Fruit fly (Drosophila melanogaster) whole organism, embryonic: ENCODE measurements around the gene cno.

Source experiments
- Ada2b ChIP-seq: fragments of 200-800 bp; sonication (Bioruptor generic); IDR thresholded peaks from 2 replicates; pipeline ENCODE4 v1.3.6; 2022; ENCODE audit warnings: missing biosample characterization, missing genetic modification characterization
- B-H2 ChIP-seq: fragments of 200-800 bp; sonication (Bioruptor generic); optimal IDR thresholded peaks from 2 replicates; lab custom pipeline; 2018; ENCODE audit warnings: missing biosample characterization, mild to moderate bottlenecking, missing genetic modification characterization
- Bdp1 ChIP-seq: fragments of 200-800 bp; sonication (Bioruptor generic); optimal IDR thresholded peaks from 3 replicates; lab custom pipeline; 2016; ENCODE audit warnings: missing biosample characterization, missing genetic modification characterization
- CG10209 ChIP-seq: fragments of 200-800 bp; sonication (Bioruptor generic); optimal IDR thresholded peaks from 3 replicates; lab custom pipeline; 2017; ENCODE audit warnings: missing biosample characterization, mild to moderate bottlenecking, missing genetic modification characterization, missing genetic modification reagents
- CG11456 ChIP-seq: fragments of 200-800 bp; sonication (Bioruptor generic); IDR thresholded peaks from 3 replicates; pipeline ENCODE4 v1.3.6; 2022; ENCODE audit warnings: missing biosample characterization, missing genetic modification characterization
- CG11560 ChIP-seq: fragments of 200-800 bp; sonication (Bioruptor generic); IDR thresholded peaks from 3 replicates; pipeline ENCODE4 v1.3.6; 2022; ENCODE audit warnings: missing biosample characterization, missing genetic modification characterization
- CG12299 ChIP-seq: fragments of 200-800 bp; sonication (Bioruptor generic); optimal IDR thresholded peaks from 2 replicates; lab custom pipeline; 2018; ENCODE audit warnings: missing biosample characterization, mild to moderate bottlenecking, missing genetic modification characterization
- CG12942 ChIP-seq: fragments of 200-800 bp; sonication (Bioruptor generic); optimal IDR thresholded peaks from 3 replicates; lab custom pipeline; 2016; ENCODE audit warnings: missing biosample characterization, missing genetic modification characterization
- CG16813 ChIP-seq: fragments of 200-800 bp; sonication (Bioruptor generic); IDR thresholded peaks from 3 replicates; pipeline ENCODE4 v1.3.6; 2022; ENCODE audit warnings: missing biosample characterization, missing genetic modification characterization; ENCODE audit not compliant: partially characterized antibody
- CG17912 ChIP-seq: fragments of 200-800 bp; sonication (Bioruptor generic); optimal IDR thresholded peaks from 2 replicates; lab custom pipeline; 2018; ENCODE audit warnings: missing biosample characterization, mild to moderate bottlenecking, missing genetic modification characterization
- CG1832 ChIP-seq: fragments of 200-800 bp; sonication (Bioruptor generic); optimal IDR thresholded peaks from 2 replicates; lab custom pipeline; 2017; ENCODE audit warnings: missing biosample characterization, mild to moderate bottlenecking, missing genetic modification characterization, inconsistent platforms
- CG30403 ChIP-seq: fragments of 200-800 bp; sonication (Bioruptor generic); optimal IDR thresholded peaks from 3 replicates; lab custom pipeline; 2016; ENCODE audit warnings: missing biosample characterization, missing genetic modification characterization
- CG32772 ChIP-seq: fragments of 200-800 bp; sonication (Bioruptor generic); IDR thresholded peaks from 2 replicates; pipeline ENCODE4 v1.3.6; 2022; ENCODE audit warnings: missing biosample characterization, missing genetic modification characterization
- CG3407 ChIP-seq: fragments of 200-800 bp; sonication (Bioruptor generic); optimal IDR thresholded peaks from 2 replicates; lab custom pipeline; 2018; ENCODE audit warnings: missing biosample characterization, mild to moderate bottlenecking, missing genetic modification characterization
- CG34376 ChIP-seq: fragments of 200-800 bp; sonication (Bioruptor generic); optimal IDR thresholded peaks from 2 replicates; lab custom pipeline; 2018; ENCODE audit warnings: missing biosample characterization, mild to moderate bottlenecking, missing genetic modification characterization
- CG6254 ChIP-seq: fragments of 200-800 bp; sonication (Bioruptor generic); optimal IDR thresholded peaks from 3 replicates; lab custom pipeline; 2017; ENCODE audit warnings: mild to moderate bottlenecking, missing biosample characterization, missing genetic modification reagents, missing genetic modification characterization
- CG7928 ChIP-seq: fragments of 200-800 bp; sonication (Bioruptor generic); optimal IDR thresholded peaks from 2 replicates; lab custom pipeline; 2017; ENCODE audit warnings: missing biosample characterization, mild to moderate bottlenecking, missing genetic modification characterization
- CG8281 ChIP-seq: fragments of 200-800 bp; sonication (Bioruptor generic); optimal IDR thresholded peaks from 2 replicates; lab custom pipeline; 2018; ENCODE audit warnings: missing biosample characterization, mild to moderate bottlenecking, missing genetic modification characterization, moderate library complexity
- CG9609 ChIP-seq: fragments of 200-800 bp; sonication (Bioruptor generic); optimal IDR thresholded peaks from 3 replicates; lab custom pipeline; 2016; ENCODE audit warnings: missing biosample characterization, missing genetic modification characterization
- CTCF ChIP-seq: fragments of 200-800 bp; sonication (Bioruptor generic); optimal IDR thresholded peaks from 2 replicates; lab custom pipeline; 2017; ENCODE audit warnings: missing biosample characterization, mild to moderate bottlenecking, missing genetic modification characterization, moderate library complexity
- CrebB ChIP-seq: fragments of 200-800 bp; sonication (Bioruptor generic); optimal IDR thresholded peaks from 3 replicates; lab custom pipeline; 2018; ENCODE audit warnings: missing biosample characterization, mild to moderate bottlenecking, missing genetic modification characterization
- Doc3 ChIP-seq: fragments of 200-800 bp; sonication (Bioruptor generic); IDR thresholded peaks from 3 replicates; pipeline ENCODE4 v1.3.6; 2022; ENCODE audit warnings: missing biosample characterization, missing genetic modification characterization; ENCODE audit not compliant: partially characterized antibody
- Dref ChIP-seq: fragments of 200-800 bp; sonication (Bioruptor generic); IDR thresholded peaks from 2 replicates; pipeline ENCODE4 v1.3.6; 2022; ENCODE audit warnings: missing biosample characterization, missing genetic modification characterization
- ERR ChIP-seq: fragments of 200-800 bp; sonication (Bioruptor generic); optimal IDR thresholded peaks from 2 replicates; lab custom pipeline; 2016; ENCODE audit warnings: missing biosample characterization, missing genetic modification characterization
- HLH3B ChIP-seq: fragments of 200-800 bp; sonication (Bioruptor generic); IDR thresholded peaks from 2 replicates; pipeline ENCODE4 v1.3.6; 2022; ENCODE audit warnings: missing biosample characterization, missing genetic modification characterization
- HLH4C ChIP-seq: fragments of 200-800 bp; sonication (Bioruptor generic); IDR thresholded peaks from 3 replicates; pipeline ENCODE4 v1.3.6; 2022; ENCODE audit warnings: missing biosample characterization, missing genetic modification characterization; ENCODE audit not compliant: partially characterized antibody
- NK7.1 ChIP-seq: fragments of 200-800 bp; sonication (Bioruptor generic); optimal IDR thresholded peaks from 3 replicates; lab custom pipeline; 2016; ENCODE audit warnings: missing biosample characterization, missing genetic modification characterization
- Nf-YA ChIP-seq: fragments of 200-800 bp; sonication (Bioruptor generic); IDR thresholded peaks from 2 replicates; pipeline ENCODE4 v1.3.6; 2022; ENCODE audit warnings: missing biosample characterization, missing genetic modification characterization
- Nf-YB ChIP-seq: fragments of 200-800 bp; sonication (Bioruptor generic); optimal IDR thresholded peaks from 3 replicates; lab custom pipeline; 2019; ENCODE audit warnings: missing biosample characterization, mild to moderate bottlenecking, missing genetic modification characterization, moderate library complexity
- Ravus ChIP-seq: fragments of 200-800 bp; sonication (Bioruptor generic); IDR thresholded peaks from 2 replicates; pipeline ENCODE4 v1.3.6; 2022; ENCODE audit warnings: missing biosample characterization, missing genetic modification characterization
- Sin3A ChIP-seq: fragments of >200 bp; optimal IDR thresholded peaks from 2 replicates; lab custom pipeline; 2018
- ab ChIP-seq: fragments of 200-800 bp; sonication (Bioruptor generic); optimal IDR thresholded peaks from 2 replicates; lab custom pipeline; 2016; ENCODE audit warnings: missing biosample characterization, missing genetic modification characterization
- aop ChIP-seq: fragments of 200-800 bp; sonication (Bioruptor generic); IDR thresholded peaks from 2 replicates; pipeline ENCODE4 v1.3.6; 2022; ENCODE audit warnings: missing biosample characterization, missing genetic modification characterization
- ap ChIP-seq: fragments of 200-800 bp; sonication (Bioruptor generic); IDR thresholded peaks from 2 replicates; pipeline ENCODE4 v1.3.6; 2022; ENCODE audit warnings: missing biosample characterization, missing genetic modification characterization
- bowl ChIP-seq: fragments of 200-800 bp; sonication (Bioruptor generic); IDR thresholded peaks from 2 replicates; pipeline ENCODE4 v1.3.6; 2022; ENCODE audit warnings: missing biosample characterization, missing genetic modification characterization
- chif ChIP-seq, 2 experiments: fragments of 200-800 bp; sonication (Bioruptor generic); optimal IDR thresholded peaks; 3 replicates each; lab custom pipeline; 2016; ENCODE audit warnings: missing biosample characterization in 2 of 2, missing genetic modification characterization in 2 of 2
- chinmo ChIP-seq: fragments of 200-800 bp; sonication (Bioruptor generic); IDR thresholded peaks from 4 replicates; pipeline ENCODE4 v1.3.6; 2022; ENCODE audit warnings: missing biosample characterization, missing genetic modification characterization; ENCODE audit not compliant: partially characterized antibody
- ems ChIP-seq: fragments of 200-800 bp; sonication (Bioruptor generic); optimal IDR thresholded peaks from 3 replicates; lab custom pipeline; 2016; ENCODE audit warnings: missing biosample characterization, missing genetic modification characterization
- fd96Cb ChIP-seq: fragments of 200-800 bp; sonication (Bioruptor generic); optimal IDR thresholded peaks from 2 replicates; lab custom pipeline; 2018; ENCODE audit warnings: missing biosample characterization, mild to moderate bottlenecking, missing genetic modification characterization, moderate library complexity
- jing ChIP-seq: fragments of 200-800 bp; sonication (Bioruptor generic); optimal IDR thresholded peaks from 2 replicates; lab custom pipeline; 2018; ENCODE audit warnings: missing biosample characterization, mild to moderate bottlenecking, missing genetic modification characterization
- lilli ChIP-seq: fragments of 200-800 bp; sonication (Bioruptor generic); optimal IDR thresholded peaks from 3 replicates; lab custom pipeline; 2016; ENCODE audit warnings: missing biosample characterization, missing genetic modification characterization
- maf-S ChIP-seq: fragments of 200-800 bp; sonication (Bioruptor generic); optimal IDR thresholded peaks from 2 replicates; lab custom pipeline; 2016; ENCODE audit warnings: missing biosample characterization, missing genetic modification characterization
- nerfin-1 ChIP-seq: fragments of 200-800 bp; sonication (Bioruptor generic); optimal IDR thresholded peaks from 3 replicates; lab custom pipeline; 2019; ENCODE audit warnings: missing biosample characterization, mild to moderate bottlenecking, missing genetic modification characterization, moderate library complexity
- pan ChIP-seq, 4 experiments: fragments of >200 bp in 3 of 4; fragments of 200-800 bp in 1 of 4; sonication (Bioruptor generic) in 1 of 4; optimal IDR thresholded peaks in 3 of 4; IDR thresholded peaks in 1 of 4; 2 replicates each; pipeline versions ENCODE4 v1.3.6 to Lab custom; 2017 to 2022; ENCODE audit warnings: missing biosample characterization in 2 of 4, missing genetic modification characterization in 2 of 4, mixed read lengths in 1 of 4
- phol ChIP-seq: fragments of 200-800 bp; sonication (Bioruptor generic); optimal IDR thresholded peaks from 3 replicates; lab custom pipeline; 2018; ENCODE audit warnings: missing biosample characterization, mild to moderate bottlenecking, missing genetic modification characterization, moderate library complexity
- pita ChIP-seq: fragments of 200-800 bp; sonication (Bioruptor generic); optimal IDR thresholded peaks from 2 replicates; lab custom pipeline; 2017; ENCODE audit warnings: missing biosample characterization, mild to moderate bottlenecking, missing genetic modification characterization
- sd ChIP-seq: fragments of 200-800 bp; sonication (Bioruptor generic); optimal IDR thresholded peaks from 3 replicates; lab custom pipeline; 2018; ENCODE audit warnings: missing biosample characterization, mild to moderate bottlenecking, missing genetic modification characterization, moderate library complexity
- seq ChIP-seq: fragments of 200-800 bp; sonication (Bioruptor generic); IDR thresholded peaks from 2 replicates; pipeline ENCODE4 v1.3.6; 2022; ENCODE audit warnings: missing biosample characterization, missing genetic modification characterization
- stc ChIP-seq: fragments of 200-800 bp; sonication (Bioruptor generic); IDR thresholded peaks from 2 replicates; pipeline ENCODE4 v1.3.6; 2022; ENCODE audit warnings: missing biosample characterization, missing genetic modification characterization
- zen ChIP-seq: fragments of 200-800 bp; sonication (Bioruptor generic); optimal IDR thresholded peaks from 3 replicates; lab custom pipeline; 2018; ENCODE audit warnings: missing biosample characterization, mild to moderate bottlenecking, missing genetic modification characterization, moderate library complexity
- zen2 ChIP-seq: fragments of 200-800 bp; sonication (Bioruptor generic); IDR thresholded peaks from 3 replicates; pipeline ENCODE4 v1.3.6; 2022; ENCODE audit warnings: missing biosample characterization, missing genetic modification characterization; ENCODE audit not compliant: partially characterized antibody

cno gene

DNA sequence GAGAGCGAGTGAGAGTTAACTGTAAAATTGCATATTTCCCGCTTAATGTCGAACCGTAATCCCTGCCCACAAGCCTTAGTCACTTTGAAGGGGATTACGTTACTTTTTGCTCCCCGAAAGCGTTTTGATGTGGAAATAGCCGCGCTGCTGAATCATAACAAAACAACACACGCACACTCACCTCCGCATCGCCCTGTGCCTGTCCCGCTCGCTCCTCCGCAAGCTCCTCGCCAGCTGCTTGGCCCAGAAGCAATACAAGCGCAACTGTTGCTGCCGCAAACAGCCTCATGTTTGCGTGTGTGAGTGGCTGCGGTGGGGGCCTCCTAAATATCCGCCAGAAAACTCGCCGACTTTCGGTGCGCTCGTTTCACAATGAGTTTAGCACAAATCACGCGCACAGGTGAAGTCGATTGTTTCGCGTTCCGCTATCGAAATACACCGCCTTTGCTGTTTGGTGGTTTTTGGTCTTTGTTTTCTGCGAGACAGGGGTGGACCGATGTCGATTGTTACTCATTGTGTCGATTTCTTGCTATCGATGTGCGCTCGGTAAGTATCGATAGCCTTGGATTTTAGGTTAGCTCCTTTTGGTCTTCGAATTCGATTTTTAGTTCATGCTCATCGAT, 34.1 kb upstream of the cno start, which contains the start of gene CtsF (continued):
- no peak for TF ChIP-seq pan (optimal IDR thresholded peaks at IDR 0.05; lab: Kevin White, UChicago)
- peak in 1 of 2 experiments; percentile 19 for TF ChIP-seq pan (GFP tag; optimal IDR thresholded peaks at IDR 0.05 in 1 of 2, IDR thresholded peaks at IDR 0.05 in 1 of 2)
- peak; percentile 28 for TF ChIP-seq CrebB (tag; lab: Kevin White, UChicago)
- TF ChIP-seq fd96Cb (tag; lab: Kevin White, UChicago) = no peak
- peak; percentile 99 for TF ChIP-seq CG16813 (GFP tag; lab: Robert Waterston, UW)
- peak; percentile 29; the same call in 1 of the 2 replicates for TF ChIP-seq stc (GFP tag; lab: Robert Waterston, UW)
- peak; percentile 100 for TF ChIP-seq zen2
- no peak for TF ChIP-seq CG8281 (tag; lab: Kevin White, UChicago)
- TF ChIP-seq CG34376 (GFP tag; lab: Kevin White, UChicago) = peak; percentile 42
- TF ChIP-seq bowl (GFP tag; lab: Robert Waterston, UW) = no peak
- no peak for TF ChIP-seq CG10209
- TF ChIP-seq Doc3 (GFP tag; lab: Robert Waterston, UW) = peak; percentile 97
- TF ChIP-seq NK7.1 = peak; percentile 8
- TF ChIP-seq Ada2b = no peak
- TF ChIP-seq CG11560 (tag; lab: Robert Waterston, UW) = no peak
- no peak for TF ChIP-seq CG6254 (GFP tag; lab: Kevin White, UChicago)
- TF ChIP-seq jing (GFP tag; lab: Kevin White, UChicago) = no peak
- peak; percentile 36 for TF ChIP-seq sd (tag; lab: Kevin White, UChicago)
- TF ChIP-seq chif (GFP tag; optimal IDR thresholded peaks at IDR 0.05; lab: Kevin White, UChicago) = no peak
- no peak for TF ChIP-seq CG9609 (GFP tag; lab: Kevin White, UChicago)
- no peak for TF ChIP-seq CTCF (GFP tag; lab: Kevin White, UChicago)
- TF ChIP-seq Dref (GFP tag; lab: Robert Waterston, UW) = peak; percentile 100
- peak; percentile 100 for TF ChIP-seq HLH4C (GFP tag; lab: Robert Waterston, UW)
- TF ChIP-seq phol (tag; lab: Kevin White, UChicago) = peak; percentile 1
- TF ChIP-seq pita (GFP tag; lab: Kevin White, UChicago) = no peak
- TF ChIP-seq CG3407 = no peak
- no peak for TF ChIP-seq maf-S (GFP tag; lab: Kevin White, UChicago)
- peak; percentile 66 for TF ChIP-seq Sin3A (lab: Kevin White, UChicago)
- no peak for TF ChIP-seq ap
- TF ChIP-seq Bdp1 (GFP tag; lab: Kevin White, UChicago) = no peak
- TF ChIP-seq ems (GFP tag; lab: Kevin White, UChicago) = peak; percentile 32
- TF ChIP-seq CG1832 = peak; percentile 84
- TF ChIP-seq CG32772 (GFP tag; lab: Robert Waterston, UW) = no peak
- no peak for TF ChIP-seq Ravus (GFP tag; lab: Robert Waterston, UW)
- TF ChIP-seq Nf-YB (GFP tag; lab: Kevin White, UChicago) = no peak
- TF ChIP-seq CG12942 = no peak
- no peak for TF ChIP-seq aop
- no peak for TF ChIP-seq zen
- peak; percentile 14 for TF ChIP-seq nerfin-1 (tag; lab: Kevin White, UChicago)
- TF ChIP-seq CG11456 (GFP tag; lab: Robert Waterston, UW) = no peak; the same call in 2 of the 3 replicates
- no peak for TF ChIP-seq ab (GFP tag; lab: Kevin White, UChicago)
- no peak for TF ChIP-seq CG7928
- TF ChIP-seq HLH3B = no peak
- no peak for TF ChIP-seq B-H2
- TF ChIP-seq chinmo (GFP tag; lab: Robert Waterston, UW) = peak; percentile 97
- no peak for TF ChIP-seq Nf-YA (GFP tag; lab: Robert Waterston, UW)
- TF ChIP-seq CG30403 = no peak
- no peak for TF ChIP-seq ERR (GFP tag; lab: Kevin White, UChicago)
- TF ChIP-seq CG17912 (GFP tag; lab: Kevin White, UChicago) = no peak
- TF ChIP-seq lilli = peak; percentile 24
- no peak for TF ChIP-seq seq (GFP tag; lab: Robert Waterston, UW)
- peak; percentile 28 for TF ChIP-seq CG12299 (tag; lab: Kevin White, UChicago)
